Worm (Caenorhabditis elegans) whole organism, young adult: ENCODE data around the gene ifb-1.

Experiments used
- B0019.2 ChIP-seq: fragments of 200-800 bp; sonication (Bioruptor generic); conservative IDR thresholded peaks from 2 replicates; pipeline ENCODE4 v1.3.6; 2022; ENCODE audit warnings: missing genetic modification reagents, missing genetic modification characterization, missing compliant biosample characterization
- B0261.1 ChIP-seq: sonication (generic microtip); optimal IDR thresholded peaks from 2 replicates; lab custom pipeline; 2016; ENCODE audit warnings: mild to moderate bottlenecking, missing genetic modification characterization, moderate library complexity, missing compliant biosample characterization
- F22D6.2 ChIP-seq: sonication (generic microtip); optimal IDR thresholded peaks from 2 replicates; lab custom pipeline; 2016; ENCODE audit warnings: mild to moderate bottlenecking, missing genetic modification characterization, missing compliant biosample characterization
- F33H1.4 ChIP-seq: fragments of 200-800 bp; sonication (Bioruptor generic); IDR thresholded peaks from 2 replicates; pipeline ENCODE4 v1.3.6; 2022; ENCODE audit warnings: missing genetic modification reagents, missing genetic modification characterization, missing compliant biosample characterization
- F37B4.10 ChIP-seq: fragments of 200-800 bp; sonication (Bioruptor generic); IDR thresholded peaks from 2 replicates; pipeline ENCODE4 v1.3.6; 2022; ENCODE audit warnings: missing genetic modification characterization, missing compliant biosample characterization
- F39B2.1 ChIP-seq: fragments of 200-800 bp; sonication (Bioruptor generic); IDR thresholded peaks from 2 replicates; pipeline ENCODE4 v1.3.6; 2022; ENCODE audit warnings: missing genetic modification reagents, missing genetic modification characterization, missing compliant biosample characterization
- F52B5.7 ChIP-seq: sonication (generic microtip); optimal IDR thresholded peaks from 2 replicates; lab custom pipeline; 2016; ENCODE audit warnings: mild to moderate bottlenecking, missing genetic modification characterization, missing compliant biosample characterization
- F55B11.4 ChIP-seq: sonication (generic microtip); optimal IDR thresholded peaks from 2 replicates; lab custom pipeline; 2016; ENCODE audit warnings: missing compliant biosample characterization, missing genetic modification characterization, borderline replicate concordance; ENCODE audit not compliant: insufficient read depth
- T07F8.4 ChIP-seq: sonication (generic microtip); optimal IDR thresholded peaks from 2 replicates; lab custom pipeline; 2016; ENCODE audit warnings: mild to moderate bottlenecking, missing genetic modification characterization, moderate library complexity, missing compliant biosample characterization
- Y79H2A.3 ChIP-seq: fragments of 200-800 bp; sonication (Bioruptor generic); conservative IDR thresholded peaks from 2 replicates; pipeline ENCODE4 v1.3.6; 2022; ENCODE audit warnings: missing genetic modification reagents, missing genetic modification characterization, missing compliant biosample characterization
- akir-1 ChIP-seq: fragments of 200-800 bp; sonication (Bioruptor generic); optimal IDR thresholded peaks from 2 replicates; lab custom pipeline; 2018; ENCODE audit warnings: mild to moderate bottlenecking, missing genetic modification characterization, moderate library complexity, missing compliant biosample characterization
- attf-3 ChIP-seq: fragments of 200-800 bp; sonication (Bioruptor generic); conservative IDR thresholded peaks from 2 replicates; pipeline ENCODE4 v1.3.6; 2022; ENCODE audit warnings: missing genetic modification reagents, missing genetic modification characterization, missing compliant biosample characterization
- cebp-1 ChIP-seq, 2 experiments: fragments of 200-800 bp in 1 of 2; sonication (Bioruptor generic) in 1 of 2; sonication (generic microtip) in 1 of 2; IDR thresholded peaks in 1 of 2; optimal IDR thresholded peaks in 1 of 2; 2 replicates each; pipeline versions ENCODE4 v1.3.6 to Lab custom; 2017 to 2022; ENCODE audit warnings: missing compliant biosample characterization in 2 of 2, missing genetic modification characterization in 2 of 2, mild to moderate bottlenecking in 1 of 2, missing genetic modification reagents in 1 of 2, moderate library complexity in 1 of 2
- ceh-40 ChIP-seq: fragments of 200-800 bp; sonication (Bioruptor generic); IDR thresholded peaks from 2 replicates; pipeline ENCODE4 v1.3.6; 2022; ENCODE audit warnings: missing genetic modification characterization, missing compliant biosample characterization
- ceh-58 ChIP-seq: fragments of 200-800 bp; sonication (Bioruptor generic); IDR thresholded peaks from 2 replicates; pipeline ENCODE4 v1.3.6; 2022; ENCODE audit warnings: missing genetic modification characterization, missing compliant biosample characterization
- ceh-91 ChIP-seq: fragments of 200-800 bp; sonication (Bioruptor generic); IDR thresholded peaks from 2 replicates; pipeline ENCODE4 v1.3.6; 2022; ENCODE audit warnings: missing genetic modification reagents, missing genetic modification characterization, missing compliant biosample characterization
- chd-7 ChIP-seq: sonication (generic microtip); optimal IDR thresholded peaks from 2 replicates; lab custom pipeline; 2016; ENCODE audit warnings: mild to moderate bottlenecking, missing genetic modification characterization, moderate library complexity, missing compliant biosample characterization
- dox-1 ChIP-seq: fragments of 200-800 bp; sonication (Bioruptor generic); IDR thresholded peaks from 2 replicates; pipeline ENCODE4 v1.3.6; 2022; ENCODE audit warnings: missing genetic modification reagents, missing genetic modification characterization, missing compliant biosample characterization
- dpl-1 ChIP-seq: fragments of 150-350 bp; optimal IDR thresholded peaks from 2 replicates; lab custom pipeline; 2014; ENCODE audit warnings: missing biosample characterization, missing genetic modification reagents, missing genetic modification characterization
- egl-18 ChIP-seq: fragments of 200-800 bp; sonication (Bioruptor generic); IDR thresholded peaks from 2 replicates; pipeline ENCODE4 v1.3.6; 2022; ENCODE audit warnings: missing genetic modification reagents, missing genetic modification characterization, missing compliant biosample characterization
- egrh-3 ChIP-seq: fragments of 200-800 bp; sonication (Bioruptor generic); IDR thresholded peaks from 2 replicates; pipeline ENCODE4 v1.3.6; 2022; ENCODE audit warnings: missing genetic modification reagents, missing genetic modification characterization, missing compliant biosample characterization
- ekl-4 ChIP-seq: fragments of 200-800 bp; sonication (Bioruptor generic); IDR thresholded peaks from 2 replicates; pipeline ENCODE4 v1.3.6; 2022; ENCODE audit warnings: missing genetic modification reagents, missing genetic modification characterization, missing compliant biosample characterization
- fkh-3 ChIP-seq: sonication (generic microtip); optimal IDR thresholded peaks from 2 replicates; lab custom pipeline; 2016; ENCODE audit warnings: mild to moderate bottlenecking, missing genetic modification characterization, missing compliant biosample characterization
- hmg-20 ChIP-seq: fragments of 200-800 bp; sonication (Bioruptor generic); IDR thresholded peaks from 2 replicates; pipeline ENCODE4 v1.3.6; 2022; ENCODE audit warnings: missing genetic modification reagents, missing genetic modification characterization, missing compliant biosample characterization
- lin-40 ChIP-seq: sonication (generic microtip); optimal IDR thresholded peaks from 2 replicates; lab custom pipeline; 2016; ENCODE audit warnings: missing genetic modification characterization, mild to moderate bottlenecking, missing compliant biosample characterization, missing genotype, missing genetic modification reagents
- nhr-179 ChIP-seq: sonication (generic microtip); optimal IDR thresholded peaks from 2 replicates; lab custom pipeline; 2016; ENCODE audit warnings: mild to moderate bottlenecking, missing genetic modification characterization, missing compliant biosample characterization
- nhr-27 ChIP-seq: fragments of 200-800 bp; sonication (Bioruptor generic); optimal IDR thresholded peaks from 2 replicates; lab custom pipeline; 2018; ENCODE audit warnings: mild to moderate bottlenecking, missing genetic modification characterization, moderate library complexity, missing compliant biosample characterization
- nhr-80 ChIP-seq: sonication (generic microtip); optimal IDR thresholded peaks from 2 replicates; lab custom pipeline; 2016; ENCODE audit warnings: missing genetic modification characterization, missing compliant biosample characterization
- pbrm-1 ChIP-seq: fragments of 200-800 bp; sonication (Bioruptor generic); IDR thresholded peaks from 2 replicates; pipeline ENCODE4 v1.3.6; 2022; ENCODE audit warnings: missing genetic modification reagents, missing genetic modification characterization, missing compliant biosample characterization
- pha-4 ChIP-seq: fragments of 150-350 bp; sonication (generic microtip); optimal IDR thresholded peaks from 2 replicates; lab custom pipeline; 2014; ENCODE audit warnings: missing biosample characterization, missing genetic modification reagents, missing genetic modification characterization
- rcor-1 ChIP-seq: fragments of 200-800 bp; sonication (Bioruptor generic); IDR thresholded peaks from 2 replicates; pipeline ENCODE4 v1.3.6; 2022; ENCODE audit warnings: missing genetic modification reagents, missing genetic modification characterization, missing compliant biosample characterization
- rpc-1 ChIP-seq, 2 experiments: fragments of 150-350 bp in 1 of 2; sonication (generic microtip) in 1 of 2; optimal IDR thresholded peaks; 2 replicates each; lab custom pipeline; 2014 to 2018; ENCODE audit warnings: missing biosample characterization in 1 of 2, missing genetic modification characterization in 1 of 2, missing genetic modification reagents in 1 of 2, missing genotype in 1 of 2
- sdz-38 ChIP-seq: sonication (generic microtip); optimal IDR thresholded peaks from 2 replicates; lab custom pipeline; 2016; ENCODE audit warnings: missing genotype, missing genetic modification characterization, missing compliant biosample characterization
- snpc-1.1 ChIP-seq: sonication (generic microtip); optimal IDR thresholded peaks from 2 replicates; lab custom pipeline; 2017; ENCODE audit warnings: missing genetic modification characterization, mild to moderate bottlenecking, missing compliant biosample characterization, antibody characterized with exemption, moderate library complexity, missing genotype, missing genetic modification reagents; ENCODE audit not compliant: insufficient read depth
- snpc-1.3 ChIP-seq: sonication (generic microtip); optimal IDR thresholded peaks from 2 replicates; lab custom pipeline; 2017; ENCODE audit warnings: missing genetic modification characterization, mild to moderate bottlenecking, missing compliant biosample characterization, antibody characterized with exemption, moderate library complexity, missing genotype, missing genetic modification reagents; ENCODE audit not compliant: insufficient read depth
- somi-1 ChIP-seq: fragments of 200-800 bp; sonication (Bioruptor generic); optimal IDR thresholded peaks from 2 replicates; lab custom pipeline; 2018; ENCODE audit warnings: mild to moderate bottlenecking, missing genetic modification characterization, missing compliant biosample characterization
- sptf-2 ChIP-seq: fragments of 200-800 bp; sonication (Bioruptor generic); optimal IDR thresholded peaks from 2 replicates; lab custom pipeline; 2018; ENCODE audit warnings: mild to moderate bottlenecking, missing genetic modification characterization, missing compliant biosample characterization
- unc-130 ChIP-seq: sonication (generic microtip); optimal IDR thresholded peaks from 2 replicates; lab custom pipeline; 2016; ENCODE audit warnings: missing genetic modification reagents, missing genetic modification characterization, missing compliant biosample characterization
- unc-62 ChIP-seq: fragments of 150-350 bp; optimal IDR thresholded peaks from 2 replicates; lab custom pipeline; 2014; ENCODE audit warnings: missing biosample characterization, missing genetic modification reagents, missing genetic modification characterization
- xnd-1 ChIP-seq: sonication (generic microtip); optimal IDR thresholded peaks from 2 replicates; lab custom pipeline; 2016; ENCODE audit warnings: missing genotype, missing genetic modification reagents, missing genetic modification characterization, missing compliant biosample characterization
- ztf-6 ChIP-seq: fragments of 200-800 bp; sonication (Bioruptor generic); IDR thresholded peaks from 2 replicates; pipeline ENCODE4 v1.3.6; 2022; ENCODE audit warnings: missing genetic modification reagents, missing genetic modification characterization, missing compliant biosample characterization

Gene ifb-1

ce11 chrII:5774120-5774519 is 8.7 kb downstream of the ifb-1 start, which contains the start of the genes dmd-5 and F10C1.1:
TSS of gene dmd-5 (minus strand) at chrII:5774220.
TSS of gene F10C1.1 (plus strand) at chrII:5774229.
- TF ChIP-seq T07F8.4 (tag; lab: Kevin White, UChicago) (no peak), sptf-2 (GFP tag; lab: Kevin White, UChicago) (no peak), fkh-3 (no peak), pha-4 (no peak), Y79H2A.3 (GFP tag; lab: Robert Waterston, UW) (no peak), ekl-4 (GFP tag; lab: Robert Waterston, UW) (no peak), rpc-1 (optimal IDR thresholded peaks at IDR 0.05; lab: Kevin White, UChicago) (no peak), rpc-1 (tag; optimal IDR thresholded peaks at IDR 0.05; lab: Kevin White, UChicago) (no peak), F55B11.4 (tag; lab: Kevin White, UChicago) (no peak), cebp-1 (GFP tag; IDR thresholded peaks at IDR 0.05; lab: Robert Waterston, UW) (no peak), cebp-1 (tag; optimal IDR thresholded peaks at IDR 0.05; lab: Kevin White, UChicago) (no peak), lin-40 (tag; lab: Kevin White, UChicago) (no peak), xnd-1 (tag; lab: Kevin White, UChicago) (no peak), B0261.1 (tag; lab: Kevin White, UChicago) (no peak), pbrm-1 (GFP tag; lab: Robert Waterston, UW) (no peak), F39B2.1 (GFP tag; lab: Robert Waterston, UW) (no peak), dpl-1 (no peak), somi-1 (GFP tag; lab: Kevin White, UChicago) (no peak), F33H1.4 (GFP tag; lab: Robert Waterston, UW) (no peak)
- TF ChIP-seq, all 124 proteins: peak for 0

- no peak for TF ChIP-seq F52B5.7
- no peak for TF ChIP-seq Y79H2A.3 (GFP tag; lab: Robert Waterston, UW)
- TF ChIP-seq hmg-20 (GFP tag; lab: Robert Waterston, UW): no peak
- no peak for TF ChIP-seq pha-4
- TF ChIP-seq sdz-38 (tag; lab: Kevin White, UChicago): no peak
- no peak for TF ChIP-seq ztf-6 (GFP tag; lab: Robert Waterston, UW)
- TF ChIP-seq dox-1 (GFP tag; lab: Robert Waterston, UW): no peak
- TF ChIP-seq chd-7: no peak
- TF ChIP-seq dpl-1: no peak
- no peak for TF ChIP-seq egrh-3 (GFP tag; lab: Robert Waterston, UW)
- TF ChIP-seq akir-1 (GFP tag; lab: Kevin White, UChicago): no peak
- no peak for TF ChIP-seq nhr-27 (tag; lab: Kevin White, UChicago)
- no peak for TF ChIP-seq unc-130 (GFP tag; lab: Kevin White, UChicago)
- TF ChIP-seq ceh-40: no peak
- TF ChIP-seq F22D6.2 (tag; lab: Kevin White, UChicago): no peak
- no peak for TF ChIP-seq B0019.2 (GFP tag; lab: Robert Waterston, UW)
- TF ChIP-seq rcor-1 (GFP tag; lab: Robert Waterston, UW): no peak
Observed at ce11 chrII:5774879-5775278, 9.5 kb downstream of the ifb-1 start.

- TF ChIP-seq nhr-179 (tag; lab: Kevin White, UChicago) (no peak), nhr-80 (no peak), ceh-91 (GFP tag; lab: Robert Waterston, UW) (no peak), snpc-1.1 (tag; lab: Kevin White, UChicago) (no peak), ceh-58 (GFP tag; lab: Robert Waterston, UW) (no peak), unc-62 (no peak), Y79H2A.3 (GFP tag; lab: Robert Waterston, UW) (no peak), attf-3 (GFP tag; lab: Robert Waterston, UW) (no peak), egl-18 (GFP tag; lab: Robert Waterston, UW) (no peak), hmg-20 (GFP tag; lab: Robert Waterston, UW) (no peak), F37B4.10 (GFP tag; lab: Robert Waterston, UW) (no peak), snpc-1.3 (tag; lab: Kevin White, UChicago) (no peak), F33H1.4 (GFP tag; lab: Robert Waterston, UW) (no peak)
Observed at ce11 chrII:5777372-5777771, 12.0 kb downstream of the ifb-1 start.
